Fruit fly (Drosophila melanogaster): ENCODE measurements around the gene Nrx-IV.

DNA sequence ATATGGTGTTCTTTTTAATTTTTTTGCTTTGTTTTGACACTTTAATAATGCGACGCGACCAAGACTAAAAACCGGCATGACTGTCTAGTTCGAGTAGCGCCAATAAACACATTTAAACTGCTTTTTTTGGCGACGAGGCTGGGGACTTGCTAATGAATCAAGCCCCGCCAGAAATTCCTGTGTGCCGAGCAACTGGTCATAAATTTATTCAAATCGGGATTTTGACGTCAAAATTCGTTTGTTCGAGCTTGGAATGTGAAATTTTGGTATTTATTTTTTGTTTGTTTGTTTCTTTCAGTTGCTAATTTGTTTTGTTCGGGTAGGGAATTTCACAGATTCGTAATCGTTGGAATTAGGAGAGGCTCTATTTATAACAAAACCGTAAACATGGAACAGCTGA lies 56.7 kb downstream of the Nrx-IV start:
- no peak for TF ChIP-seq CG8478 (optimal IDR thresholded peaks at IDR 0.05)
- TF ChIP-seq CTCF (optimal IDR thresholded peaks at IDR 0.05), result no peak
